Fruit fly (Drosophila melanogaster): ENCODE results near the gene CG4822.

- TF ChIP-seq Hnf4 (GFP tag; optimal IDR thresholded peaks at IDR 0.05), result no peak
- no peak for TF ChIP-seq Mio (GFP tag; optimal IDR thresholded peaks at IDR 0.05)
- TF ChIP-seq brk (GFP tag; optimal IDR thresholded peaks at IDR 0.05), result no peak
- TF ChIP-seq Myc (optimal IDR thresholded peaks at IDR 0.05), result no peak
- TF ChIP-seq sage (GFP tag; optimal IDR thresholded peaks at IDR 0.05), result no peak
- no peak for TF ChIP-seq foxo (GFP tag; optimal IDR thresholded peaks at IDR 0.05)
Observed at dm6 chr2L:123007-123327, 1.4 kb upstream of the CG4822 start.

Measured in whole organism, wandering third instar larva.